Fruit fly (Drosophila melanogaster): ENCODE measurements around the gene ATPsynCF6.

The ATPsynCF6 gene

dm6 chr3R:23365028-23365427 lies 9.2 kb upstream of the ATPsynCF6 start:
- TF ChIP-seq pan (optimal IDR thresholded peaks at IDR 0.05) (no peak), psq (optimal IDR thresholded peaks at IDR 0.05) (no peak), Dll (optimal IDR thresholded peaks at IDR 0.05) (no peak), CG8478 (optimal IDR thresholded peaks at IDR 0.05) (no peak), usp (GFP tag; optimal IDR thresholded peaks at IDR 0.05) (no peak), EcR (GFP tag; optimal IDR thresholded peaks at IDR 0.05) (no peak)

- TF ChIP-seq psq (optimal IDR thresholded peaks at IDR 0.05) (no peak), EcR (GFP tag; optimal IDR thresholded peaks at IDR 0.05) (no peak), pan (optimal IDR thresholded peaks at IDR 0.05) (peak; percentile 91)
These were observed 7.8 kb upstream of the ATPsynCF6 start, which contains the start of gene CG4408 for dm6 chr3R:23363515-23364124. CG4408 (minus strand) TSS chr3R:23363574.

dm6 chr3R:23360356-23360755 lies 4.5 kb upstream of the ATPsynCF6 start:
- TF ChIP-seq EcR (GFP tag; optimal IDR thresholded peaks at IDR 0.05): no peak
- TF ChIP-seq Dll (optimal IDR thresholded peaks at IDR 0.05): no peak
- no peak for TF ChIP-seq pan (optimal IDR thresholded peaks at IDR 0.05)
- no peak for TF ChIP-seq usp (GFP tag; optimal IDR thresholded peaks at IDR 0.05)
- no peak for TF ChIP-seq psq (optimal IDR thresholded peaks at IDR 0.05)
- TF ChIP-seq CG8478 (optimal IDR thresholded peaks at IDR 0.05): no peak

- TF ChIP-seq usp (GFP tag; optimal IDR thresholded peaks at IDR 0.05) (no peak), EcR (GFP tag; optimal IDR thresholded peaks at IDR 0.05) (no peak), Dll (optimal IDR thresholded peaks at IDR 0.05) (no peak), pan (optimal IDR thresholded peaks at IDR 0.05) (no peak), CG8478 (optimal IDR thresholded peaks at IDR 0.05) (no peak), psq (optimal IDR thresholded peaks at IDR 0.05) (no peak)
These were observed 3.6 kb upstream of the ATPsynCF6 start for dm6 chr3R:23359420-23359819.

- TF ChIP-seq EcR (GFP tag; optimal IDR thresholded peaks at IDR 0.05): no peak
- TF ChIP-seq Dll (optimal IDR thresholded peaks at IDR 0.05): no peak
- TF ChIP-seq usp (GFP tag; optimal IDR thresholded peaks at IDR 0.05): no peak
- TF ChIP-seq CG8478 (optimal IDR thresholded peaks at IDR 0.05): no peak
- TF ChIP-seq psq (optimal IDR thresholded peaks at IDR 0.05): no peak
- no peak for TF ChIP-seq pan (optimal IDR thresholded peaks at IDR 0.05)
These were observed 2.8 kb upstream of the ATPsynCF6 start, which contains the start of gene RpS3 for dm6 chr3R:23358565-23359138. RpS3 (plus strand) TSS chr3R:23358812.

DNA sequence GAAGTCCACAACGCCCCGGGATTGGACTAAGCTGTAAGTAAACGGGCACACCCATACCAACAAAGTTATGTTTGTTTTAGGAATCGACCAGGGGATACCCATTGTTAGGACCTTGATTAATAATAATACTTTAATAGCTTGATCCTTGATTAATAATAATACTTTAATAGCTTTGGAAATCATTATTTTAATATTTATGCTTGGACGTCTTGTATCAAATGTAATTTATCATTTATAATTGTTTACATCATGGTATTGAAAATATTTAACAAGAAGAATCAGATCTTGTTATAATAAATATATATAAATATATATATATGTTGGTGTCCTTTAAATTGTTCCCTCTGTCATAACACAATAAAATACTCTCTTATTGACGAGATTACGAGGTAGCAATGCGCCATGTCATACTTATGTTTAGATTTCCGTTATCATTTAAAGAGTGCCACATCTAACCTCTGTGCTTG lies 1.1 kb upstream of the ATPsynCF6 start:
- TF ChIP-seq pan (optimal IDR thresholded peaks at IDR 0.05) (peak; percentile 86), CG8478 (optimal IDR thresholded peaks at IDR 0.05) (no peak)

DNA sequence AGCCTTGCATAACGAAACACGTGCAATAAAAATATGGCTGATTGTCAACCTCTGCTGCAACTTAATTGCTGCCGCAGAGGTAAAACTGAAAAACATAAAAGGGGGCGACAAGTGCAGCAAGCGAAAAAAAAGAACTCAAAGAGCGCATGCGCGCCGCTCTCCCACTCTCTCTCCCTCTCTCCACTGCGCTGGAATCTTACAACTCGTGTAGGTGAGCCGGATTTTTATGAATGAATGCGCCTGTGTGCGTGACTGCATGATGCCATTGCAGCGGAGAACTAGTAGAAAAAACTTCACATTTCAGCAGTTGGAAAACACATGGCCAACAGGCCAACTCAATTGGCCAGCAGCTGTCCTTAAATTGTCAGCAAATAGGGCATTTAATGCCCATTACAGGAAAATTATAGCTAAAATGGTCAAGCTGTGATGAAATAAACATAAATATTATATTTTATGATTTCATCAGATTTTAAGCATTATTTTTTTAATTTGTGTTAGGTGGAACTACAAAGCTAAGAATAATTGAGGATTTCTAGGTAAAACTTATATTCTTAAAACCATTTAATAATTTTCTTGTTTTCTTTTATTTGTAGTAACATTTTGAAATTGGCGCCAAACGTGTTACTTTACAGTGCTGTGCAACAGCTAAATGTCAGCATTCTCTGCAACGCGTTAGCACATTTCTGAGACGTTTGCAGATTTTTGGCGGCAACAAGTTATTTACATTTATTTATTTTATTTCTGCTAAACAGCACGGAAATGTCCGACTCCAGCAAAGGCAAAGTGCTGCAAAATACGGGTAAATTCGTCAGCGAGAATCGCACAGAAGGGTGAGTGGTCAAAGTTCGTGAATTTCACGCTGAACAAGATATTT lies 8.2 kb downstream of the ATPsynCF6 start, which contains the start of gene PolE1:
Gene PolE1, plus strand, starts transcription at position 697 of the 874 bp plus-strand sequence.
- no peak for TF ChIP-seq usp (GFP tag; optimal IDR thresholded peaks at IDR 0.05)
- TF ChIP-seq CG8478 (optimal IDR thresholded peaks at IDR 0.05): no peak
- TF ChIP-seq pan (optimal IDR thresholded peaks at IDR 0.05): no peak
- no peak for TF ChIP-seq psq (optimal IDR thresholded peaks at IDR 0.05)
- TF ChIP-seq EcR (GFP tag; optimal IDR thresholded peaks at IDR 0.05): no peak
- TF ChIP-seq Dll (optimal IDR thresholded peaks at IDR 0.05): no peak

- TF ChIP-seq usp (GFP tag; optimal IDR thresholded peaks at IDR 0.05) (no peak), CG8478 (optimal IDR thresholded peaks at IDR 0.05) (no peak), EcR (GFP tag; optimal IDR thresholded peaks at IDR 0.05) (no peak), psq (optimal IDR thresholded peaks at IDR 0.05) (no peak), Dll (optimal IDR thresholded peaks at IDR 0.05) (no peak), pan (optimal IDR thresholded peaks at IDR 0.05) (no peak)
These were observed 8.9 kb downstream of the ATPsynCF6 start for dm6 chr3R:23346893-23347396.

- no peak for TF ChIP-seq psq (optimal IDR thresholded peaks at IDR 0.05)
- peak; percentile 31 for TF ChIP-seq Dll (optimal IDR thresholded peaks at IDR 0.05)
These were observed 9.7 kb downstream of the ATPsynCF6 start, which contains the start of gene pnt for dm6 chr3R:23346007-23346681. pnt (minus strand) TSS chr3R:23346167.

- TF ChIP-seq Dll (optimal IDR thresholded peaks at IDR 0.05): no peak
- no peak for TF ChIP-seq pan (optimal IDR thresholded peaks at IDR 0.05)
- no peak for TF ChIP-seq CG8478 (optimal IDR thresholded peaks at IDR 0.05)
- TF ChIP-seq psq (optimal IDR thresholded peaks at IDR 0.05): no peak
- no peak for TF ChIP-seq usp (GFP tag; optimal IDR thresholded peaks at IDR 0.05)
- TF ChIP-seq EcR (GFP tag; optimal IDR thresholded peaks at IDR 0.05): no peak
These were observed 10.6 kb downstream of the ATPsynCF6 start for dm6 chr3R:23345057-23345776.

dm6 chr3R:23343707-23344310 lies 12.1 kb downstream of the ATPsynCF6 start:
- no peak for TF ChIP-seq psq (optimal IDR thresholded peaks at IDR 0.05)
- no peak for TF ChIP-seq usp (GFP tag; optimal IDR thresholded peaks at IDR 0.05)
- no peak for TF ChIP-seq EcR (GFP tag; optimal IDR thresholded peaks at IDR 0.05)
- no peak for TF ChIP-seq Dll (optimal IDR thresholded peaks at IDR 0.05)
- no peak for TF ChIP-seq CG8478 (optimal IDR thresholded peaks at IDR 0.05)
- TF ChIP-seq pan (optimal IDR thresholded peaks at IDR 0.05): no peak

Data from whole organism.